Fruit fly (Drosophila melanogaster) whole organism, adult: ENCODE results near the gene CG11755.

Source experiments
- CG14711 ChIP-seq: fragments of 200-800 bp; sonication (Bioruptor generic); optimal IDR thresholded peaks from 2 replicates; lab custom pipeline; 2018; ENCODE audit warnings: missing biosample characterization, mild to moderate bottlenecking, missing genetic modification characterization, moderate library complexity
- CG5204 ChIP-seq: fragments of 200-800 bp; sonication (Bioruptor generic); optimal IDR thresholded peaks from 2 replicates; lab custom pipeline; 2016; ENCODE audit warnings: missing biosample characterization, missing genetic modification characterization
- CG7045 ChIP-seq: fragments of 200-800 bp; sonication (Bioruptor generic); optimal IDR thresholded peaks from 2 replicates; lab custom pipeline; 2017; ENCODE audit warnings: missing biosample characterization, mild to moderate bottlenecking, missing genetic modification characterization
- CG7101 ChIP-seq: fragments of 200-800 bp; sonication (Bioruptor generic); optimal IDR thresholded peaks from 2 replicates; lab custom pipeline; 2018; ENCODE audit warnings: missing biosample characterization, mild to moderate bottlenecking, missing genetic modification characterization, moderate library complexity
- cic ChIP-seq: fragments of 200-800 bp; sonication (Bioruptor generic); optimal IDR thresholded peaks from 2 replicates; lab custom pipeline; 2017; ENCODE audit warnings: missing biosample characterization, mild to moderate bottlenecking, missing genetic modification characterization, moderate library complexity
- pad ChIP-seq: fragments of 200-800 bp; sonication (Bioruptor generic); optimal IDR thresholded peaks from 3 replicates; lab custom pipeline; 2017; ENCODE audit warnings: missing biosample characterization, missing genetic modification characterization, mild to moderate bottlenecking, moderate library complexity, missing genetic modification reagents
- toe ChIP-seq: fragments of 200-800 bp; sonication (Bioruptor generic); optimal IDR thresholded peaks from 2 replicates; lab custom pipeline; 2016; ENCODE audit warnings: missing biosample characterization, missing genetic modification characterization

DNA sequence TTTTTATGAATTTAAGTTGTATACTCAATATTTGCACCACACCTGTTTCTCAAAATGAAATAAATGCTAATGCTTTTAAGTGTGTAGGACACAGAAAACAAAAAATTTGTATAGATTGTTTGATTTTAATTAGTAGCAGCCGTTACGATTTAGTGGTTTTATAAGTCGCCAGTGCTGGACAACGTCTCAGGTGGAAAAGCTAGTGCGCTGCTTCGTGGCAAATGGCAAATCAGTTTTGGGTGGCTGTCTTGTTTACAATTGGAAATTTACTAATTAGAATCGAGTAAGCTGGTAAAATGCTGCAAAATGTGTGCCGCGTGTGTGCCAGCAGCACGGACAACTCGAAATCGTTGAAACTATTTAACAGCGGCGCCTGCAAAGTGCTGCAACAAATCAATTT, 49.9 kb downstream of the CG11755 start, which contains the start of gene CG8159:
- TF ChIP-seq CG5204 (GFP tag; lab: Kevin White, UChicago) (no peak), CG7045 (GFP tag; lab: Kevin White, UChicago) (no peak), toe (no peak), pad (GFP tag; lab: Kevin White, UChicago) (no peak), CG7101 (tag; lab: Kevin White, UChicago) (peak; percentile 25), cic (no peak), CG14711 (tag; lab: Kevin White, UChicago) (no peak)
